Worm (Caenorhabditis elegans): Measurements from ENCODE around the gene irld-6.

ce11 chrV:10760839-10761238, 4.2 kb upstream of the irld-6 start:
- TF ChIP-seq W03F9.2 (tag; optimal IDR thresholded peaks at IDR 0.05) (no peak), him-1 (tag; optimal IDR thresholded peaks at IDR 0.05) (no peak)
